Fruit fly (Drosophila melanogaster) whole organism, embryonic: ENCODE data around the gene Shawn.

Source experiments
- Abd-B ChIP-seq: fragments of 200-800 bp; sonication (Bioruptor generic); optimal IDR thresholded peaks from 2 replicates; lab custom pipeline; 2018; ENCODE audit warnings: missing biosample characterization, mild to moderate bottlenecking, missing genetic modification characterization, moderate library complexity
- Adf1 ChIP-seq: fragments of 200-800 bp; sonication (Bioruptor generic); IDR thresholded peaks from 2 replicates; pipeline ENCODE4 v1.3.6; 2022; ENCODE audit warnings: missing biosample characterization, missing genetic modification characterization
- CG10274 ChIP-seq: fragments of 200-800 bp; sonication (Bioruptor generic); optimal IDR thresholded peaks from 3 replicates; lab custom pipeline; 2017; ENCODE audit warnings: missing biosample characterization, mild to moderate bottlenecking, missing genetic modification characterization
- CG10321 ChIP-seq: fragments of 200-800 bp; sonication (Bioruptor generic); IDR thresholded peaks from 2 replicates; pipeline ENCODE4 v1.3.6; 2022; ENCODE audit warnings: missing biosample characterization, missing genetic modification characterization
- CG14441 ChIP-seq: fragments of 200-800 bp; sonication (Bioruptor generic); IDR thresholded peaks from 2 replicates; pipeline ENCODE4 v1.3.6; 2022; ENCODE audit warnings: missing biosample characterization, missing genetic modification characterization
- CG14965 ChIP-seq: fragments of 200-800 bp; sonication (Bioruptor generic); optimal IDR thresholded peaks from 2 replicates; lab custom pipeline; 2016; ENCODE audit warnings: missing biosample characterization, missing genetic modification characterization, borderline replicate concordance
- CG1602 ChIP-seq: fragments of 200-800 bp; sonication (Bioruptor generic); optimal IDR thresholded peaks from 3 replicates; lab custom pipeline; 2016; ENCODE audit warnings: missing biosample characterization, missing genetic modification characterization
- CG16813 ChIP-seq: fragments of 200-800 bp; sonication (Bioruptor generic); IDR thresholded peaks from 3 replicates; pipeline ENCODE4 v1.3.6; 2022; ENCODE audit warnings: missing biosample characterization, missing genetic modification characterization; ENCODE audit not compliant: partially characterized antibody
- CG17802 ChIP-seq: fragments of 200-800 bp; sonication (Bioruptor generic); optimal IDR thresholded peaks from 2 replicates; lab custom pipeline; 2018; ENCODE audit warnings: missing biosample characterization, mild to moderate bottlenecking, missing genetic modification characterization, moderate library complexity
- CG18619 ChIP-seq: fragments of 200-800 bp; sonication (Bioruptor generic); optimal IDR thresholded peaks from 3 replicates; lab custom pipeline; 2017; ENCODE audit warnings: missing biosample characterization, mild to moderate bottlenecking, missing genetic modification characterization
- CG31388 ChIP-seq: fragments of 200-800 bp; sonication (Bioruptor generic); optimal IDR thresholded peaks from 2 replicates; lab custom pipeline; 2016; ENCODE audit warnings: missing biosample characterization, missing genetic modification characterization
- CG32532 ChIP-seq: fragments of 200-800 bp; sonication (Bioruptor generic); IDR thresholded peaks from 2 replicates; pipeline ENCODE4 v1.3.6; 2022; ENCODE audit warnings: missing biosample characterization, missing genetic modification characterization
- CG4328 ChIP-seq: fragments of 200-800 bp; sonication (Bioruptor generic); optimal IDR thresholded peaks from 3 replicates; lab custom pipeline; 2017; ENCODE audit warnings: missing biosample characterization, missing genetic modification reagents, missing genetic modification characterization
- CG6175 ChIP-seq: fragments of 200-800 bp; sonication (Bioruptor generic); IDR thresholded peaks from 3 replicates; pipeline ENCODE4 v1.3.6; 2022; ENCODE audit warnings: missing biosample characterization, missing genetic modification characterization
- CG6254 ChIP-seq: fragments of 200-800 bp; sonication (Bioruptor generic); optimal IDR thresholded peaks from 3 replicates; lab custom pipeline; 2017; ENCODE audit warnings: mild to moderate bottlenecking, missing biosample characterization, missing genetic modification reagents, missing genetic modification characterization
- CG8944 ChIP-seq: fragments of 200-800 bp; sonication (Bioruptor generic); optimal IDR thresholded peaks from 3 replicates; lab custom pipeline; 2016; ENCODE audit warnings: missing biosample characterization, missing genetic modification characterization
- CG9609 ChIP-seq: fragments of 200-800 bp; sonication (Bioruptor generic); optimal IDR thresholded peaks from 3 replicates; lab custom pipeline; 2016; ENCODE audit warnings: missing biosample characterization, missing genetic modification characterization
- Drgx ChIP-seq: fragments of 200-800 bp; sonication (Bioruptor generic); IDR thresholded peaks from 2 replicates; pipeline ENCODE4 v1.3.6; 2022; ENCODE audit warnings: missing biosample characterization, missing genetic modification characterization
- Ets65A ChIP-seq: fragments of 200-800 bp; sonication (Bioruptor generic); peaks from one replicate; lab custom pipeline; 2016; ENCODE audit warnings: missing biosample characterization, missing genetic modification characterization
- Gsc ChIP-seq: fragments of 200-800 bp; sonication (Bioruptor generic); IDR thresholded peaks from 2 replicates; pipeline ENCODE4 v1.3.6; 2022; ENCODE audit warnings: missing biosample characterization, missing genetic modification characterization
- HLH54F ChIP-seq: fragments of 200-800 bp; sonication (Bioruptor generic); optimal IDR thresholded peaks from 3 replicates; lab custom pipeline; 2016; ENCODE audit warnings: missing biosample characterization, missing genetic modification characterization
- Hmr ChIP-seq: fragments of 200-800 bp; sonication (Bioruptor generic); optimal IDR thresholded peaks from 3 replicates; lab custom pipeline; 2017; ENCODE audit warnings: mild to moderate bottlenecking, missing biosample characterization, missing genetic modification reagents, missing genetic modification characterization
- Hr51 ChIP-seq, 2 experiments: fragments of 200-800 bp; sonication (Bioruptor generic); optimal IDR thresholded peaks; 2 replicates in 1 of 2; 3 replicates in 1 of 2; lab custom pipeline; 2016 to 2018; ENCODE audit warnings: missing biosample characterization in 2 of 2, missing genetic modification characterization in 2 of 2, mild to moderate bottlenecking in 1 of 2, moderate library complexity in 1 of 2
- MTF-1 ChIP-seq: fragments of 200-800 bp; sonication (Bioruptor generic); optimal IDR thresholded peaks from 2 replicates; lab custom pipeline; 2018; ENCODE audit warnings: missing biosample characterization, mild to moderate bottlenecking, missing genetic modification characterization, borderline replicate concordance
- Mes4 ChIP-seq: fragments of 200-800 bp; sonication (Bioruptor generic); optimal IDR thresholded peaks from 2 replicates; lab custom pipeline; 2016; ENCODE audit warnings: missing biosample characterization, missing genetic modification characterization
- Myb ChIP-seq: fragments of 200-800 bp; sonication (Bioruptor generic); optimal IDR thresholded peaks from 2 replicates; lab custom pipeline; 2016; ENCODE audit warnings: missing biosample characterization, missing genetic modification characterization
- NK7.1 ChIP-seq: fragments of 200-800 bp; sonication (Bioruptor generic); optimal IDR thresholded peaks from 3 replicates; lab custom pipeline; 2016; ENCODE audit warnings: missing biosample characterization, missing genetic modification characterization
- Scr ChIP-seq: fragments of 200-800 bp; sonication (Bioruptor generic); IDR thresholded peaks from 2 replicates; pipeline ENCODE4 v1.3.6; 2022; ENCODE audit warnings: missing biosample characterization, missing genetic modification characterization; ENCODE audit not compliant: partially characterized antibody
- Sry-δ ChIP-seq: fragments of 200-800 bp; sonication (Bioruptor generic); optimal IDR thresholded peaks from 2 replicates; lab custom pipeline; 2016; ENCODE audit warnings: missing biosample characterization, missing genetic modification characterization
- ab ChIP-seq: fragments of 200-800 bp; sonication (Bioruptor generic); optimal IDR thresholded peaks from 2 replicates; lab custom pipeline; 2016; ENCODE audit warnings: missing biosample characterization, missing genetic modification characterization
- br ChIP-seq: fragments of >200 bp; optimal IDR thresholded peaks from 2 replicates; lab custom pipeline; 2017
- bsh ChIP-seq, 2 experiments: fragments of 200-800 bp; sonication (Bioruptor generic); optimal IDR thresholded peaks; 2 replicates each; lab custom pipeline; 2017 to 2018; ENCODE audit warnings: mild to moderate bottlenecking in 2 of 2, missing biosample characterization in 2 of 2, missing genetic modification characterization in 2 of 2, moderate library complexity in 1 of 2
- ftz-f1 ChIP-seq: fragments of 200-800 bp; sonication (Bioruptor generic); optimal IDR thresholded peaks from 2 replicates; lab custom pipeline; 2016; ENCODE audit warnings: missing biosample characterization, missing genetic modification characterization
- gce ChIP-seq: fragments of 200-800 bp; sonication (Bioruptor generic); IDR thresholded peaks from 3 replicates; pipeline ENCODE4 v1.3.6; 2022; ENCODE audit warnings: missing biosample characterization, missing genetic modification characterization
- gem ChIP-seq: fragments of 200-800 bp; sonication (Bioruptor generic); optimal IDR thresholded peaks from 2 replicates; lab custom pipeline; 2019; ENCODE audit warnings: missing biosample characterization, mild to moderate bottlenecking, missing genetic modification characterization, moderate library complexity
- jigr1 ChIP-seq: fragments of 200-800 bp; sonication (Bioruptor generic); IDR thresholded peaks from 3 replicates; pipeline ENCODE4 v1.3.6; 2022; ENCODE audit warnings: missing biosample characterization, missing genetic modification characterization
- knrl ChIP-seq: fragments of 200-800 bp; sonication (Bioruptor generic); IDR thresholded peaks from 3 replicates; pipeline ENCODE4 v1.3.6; 2022; ENCODE audit warnings: missing biosample characterization, missing genetic modification characterization; ENCODE audit not compliant: partially characterized antibody
- lov ChIP-seq, 2 experiments: fragments of 200-800 bp in 1 of 2; fragments of >200 bp in 1 of 2; sonication (Bioruptor generic) in 1 of 2; IDR thresholded peaks in 1 of 2; optimal IDR thresholded peaks in 1 of 2; 2 replicates in 1 of 2; 3 replicates in 1 of 2; pipeline versions ENCODE4 v1.3.6 to Lab custom; 2017 to 2022; ENCODE audit warnings: missing biosample characterization in 1 of 2, missing genetic modification characterization in 1 of 2
- otp ChIP-seq: fragments of 200-800 bp; sonication (Bioruptor generic); IDR thresholded peaks from 3 replicates; pipeline ENCODE4, ENCODE4 v1.3.6; 2022; ENCODE audit warnings: missing biosample characterization, missing genetic modification characterization
- pfk ChIP-seq: fragments of 200-800 bp; sonication (Bioruptor generic); optimal IDR thresholded peaks from 2 replicates; lab custom pipeline; 2018; ENCODE audit warnings: missing biosample characterization, mild to moderate bottlenecking, missing genetic modification characterization, moderate library complexity
- pzg ChIP-seq: fragments of 200-800 bp; sonication (Bioruptor generic); optimal IDR thresholded peaks from 3 replicates; lab custom pipeline; 2018; ENCODE audit warnings: missing biosample characterization, mild to moderate bottlenecking, missing genetic modification characterization, moderate library complexity
- scrt ChIP-seq: fragments of 200-800 bp; sonication (Bioruptor generic); optimal IDR thresholded peaks from 2 replicates; lab custom pipeline; 2018; ENCODE audit warnings: missing biosample characterization, mild to moderate bottlenecking, missing genetic modification characterization, moderate library complexity
- sima ChIP-seq: fragments of 200-800 bp; sonication (Bioruptor generic); optimal IDR thresholded peaks from 2 replicates; lab custom pipeline; 2016; ENCODE audit warnings: missing biosample characterization, missing genetic modification characterization
- sug ChIP-seq: fragments of 200-800 bp; optimal IDR thresholded peaks from 2 replicates; lab custom pipeline; 2019; ENCODE audit warnings: missing biosample characterization, mild to moderate bottlenecking, missing genetic modification characterization, moderate library complexity
- toy ChIP-seq: fragments of 200-800 bp; sonication (Bioruptor generic); IDR thresholded peaks from 2 replicates; pipeline ENCODE4 v1.3.6; 2022; ENCODE audit warnings: missing biosample characterization, missing genetic modification characterization
- twi ChIP-seq: fragments of 200-800 bp; optimal IDR thresholded peaks from 2 replicates; lab custom pipeline; 2019; ENCODE audit warnings: missing biosample characterization, mild to moderate bottlenecking, missing genetic modification characterization, moderate library complexity
- wek ChIP-seq: fragments of 200-800 bp; sonication (Bioruptor generic); optimal IDR thresholded peaks from 3 replicates; lab custom pipeline; 2018; ENCODE audit warnings: missing biosample characterization, mild to moderate bottlenecking, missing genetic modification characterization, moderate library complexity
- zen ChIP-seq: fragments of 200-800 bp; sonication (Bioruptor generic); optimal IDR thresholded peaks from 3 replicates; lab custom pipeline; 2018; ENCODE audit warnings: missing biosample characterization, mild to moderate bottlenecking, missing genetic modification characterization, moderate library complexity

Gene Shawn

DNA sequence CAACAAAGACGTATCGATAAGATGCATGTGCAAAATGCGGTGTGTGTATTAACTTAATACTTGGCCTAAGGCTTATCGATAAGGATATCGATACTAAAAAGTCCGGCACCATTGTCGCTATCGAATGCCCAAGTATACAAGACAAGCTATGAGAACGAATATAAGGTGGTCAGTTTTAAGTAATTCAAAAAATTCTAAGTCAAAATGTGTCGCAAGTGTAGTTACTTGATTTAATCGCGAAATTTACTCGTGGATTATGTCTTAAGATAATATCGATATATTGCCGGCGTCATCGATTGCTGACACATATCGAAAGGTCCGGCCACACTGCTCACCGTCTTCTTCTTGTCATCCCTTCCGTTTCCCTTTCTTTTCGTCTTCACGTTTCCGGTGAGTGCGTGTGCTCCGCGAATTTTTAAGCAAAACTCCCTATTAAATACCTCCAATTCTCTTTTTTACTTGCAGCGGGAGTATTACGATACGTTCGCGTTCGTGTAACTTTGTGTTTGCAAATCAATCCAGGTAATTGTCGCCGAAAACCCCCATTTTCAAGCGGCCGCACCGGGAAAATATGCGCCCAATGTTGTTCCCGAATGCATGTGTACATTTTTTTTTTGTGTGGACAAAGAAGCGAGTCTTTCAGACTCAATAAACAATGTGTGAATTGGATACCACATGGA, 13.5 kb upstream of the Shawn start, which contains the start of gene RpS10b (continued):
- TF ChIP-seq CG8944 (GFP tag; lab: Kevin White, UChicago) (peak; percentile 73), CG18619 (GFP tag; lab: Kevin White, UChicago) (peak; percentile 95), CG6175 (GFP tag; lab: Robert Waterston, UW) (peak; percentile 66; the same call in 2 of the 3 replicates), otp (GFP tag; lab: Robert Waterston, UW) (peak; percentile 87), CG17802 (tag; lab: Kevin White, UChicago) (peak; percentile 74), CG1602 (GFP tag; lab: Kevin White, UChicago) (peak; percentile 40), sug (tag; lab: Kevin White, UChicago) (peak; percentile 88), Drgx (GFP tag; lab: Robert Waterston, UW) (peak; percentile 34; the same call in 1 of the 2 replicates), NK7.1 (peak; percentile 94), Gsc (no peak), ftz-f1 (GFP tag; lab: Kevin White, UChicago) (peak; percentile 56), CG16813 (GFP tag; lab: Robert Waterston, UW) (peak; percentile 98), gce (GFP tag; lab: Robert Waterston, UW) (peak; percentile 87), sima (GFP tag; lab: Kevin White, UChicago) (peak; percentile 84), zen (tag; lab: Kevin White, UChicago) (peak; percentile 68), knrl (GFP tag; lab: Robert Waterston, UW) (peak; percentile 97), CG6254 (GFP tag; lab: Kevin White, UChicago) (peak; percentile 90), scrt (GFP tag; lab: Kevin White, UChicago) (peak; percentile 88), lov (optimal IDR thresholded peaks at IDR 0.05; lab: Kevin White, UChicago) (no peak), lov (GFP tag; IDR thresholded peaks at IDR 0.05; lab: Robert Waterston, UW) (peak; percentile 89), CG14441 (peak; percentile 56; the same call in 1 of the 2 replicates), br (no peak), CG10321 (0 out of 2 replicates have a peak, but pooled peaks have one; percentile 25), Hmr (peak; percentile 97), Hr51 (GFP tag; optimal IDR thresholded peaks at IDR 0.05; lab: Kevin White, UChicago) (peak; percentile 78), Abd-B (GFP tag; lab: Kevin White, UChicago) (peak; percentile 83), wek (peak; percentile 94), Scr (GFP tag; lab: Robert Waterston, UW) (peak; percentile 97), jigr1 (GFP tag; lab: Robert Waterston, UW) (no peak), Adf1 (peak; percentile 32; the same call in 1 of the 2 replicates), CG10274 (GFP tag; lab: Kevin White, UChicago) (peak; percentile 89), gem (tag; lab: Kevin White, UChicago) (peak; percentile 57), Sry-δ (GFP tag; lab: Kevin White, UChicago) (peak; percentile 95), toy (GFP tag; lab: Robert Waterston, UW) (peak; percentile 54), pfk (peak; percentile 81), Myb (GFP tag; lab: Kevin White, UChicago) (peak; percentile 83), Ets65A (GFP tag; lab: Kevin White, UChicago) (peak; percentile 98), CG4328 (GFP tag; lab: Kevin White, UChicago) (peak; percentile 96), HLH54F (GFP tag; lab: Kevin White, UChicago) (peak; percentile 85), CG32532 (GFP tag; lab: Robert Waterston, UW) (peak; percentile 96), pzg (peak; percentile 82), twi (peak; percentile 76), bsh (GFP tag; optimal IDR thresholded peaks at IDR 0.05; lab: Kevin White, UChicago) (peak; percentile 65 to 71), ab (GFP tag; lab: Kevin White, UChicago) (no peak), CG14965 (GFP tag; lab: Kevin White, UChicago) (peak; percentile 68), MTF-1 (GFP tag; lab: Kevin White, UChicago) (peak; percentile 97), CG9609 (GFP tag; lab: Kevin White, UChicago) (peak; percentile 90), Mes4 (GFP tag; lab: Kevin White, UChicago) (peak; percentile 98), CG31388 (GFP tag; lab: Kevin White, UChicago) (peak; percentile 29)
